Worm (Caenorhabditis elegans): ENCODE results near the gene ZK488.5.

ZK488.5 gene

ce11 chrV:587818-588217 is 5.2 kb upstream of the ZK488.5 start, which contains the start of gene K06H6.1:
TSS of gene K06H6.1 (plus strand) at chrV:588118.
- TF ChIP-seq tbx-37 (GFP tag; conservative IDR thresholded peaks at IDR 0.05) (no peak), sea-1 (GFP tag; conservative IDR thresholded peaks at IDR 0.05) (no peak), ama-1 (optimal IDR thresholded peaks at IDR 0.05) (no peak), tbx-11 (GFP tag; IDR thresholded peaks at IDR 0.05) (no peak), hmg-4 (GFP tag; optimal IDR thresholded peaks at IDR 0.05) (no peak), pes-1 (GFP tag; IDR thresholded peaks at IDR 0.05) (no peak), B0310.2 (tag; optimal IDR thresholded peaks at IDR 0.05) (no peak), ceh-13 (GFP tag; optimal IDR thresholded peaks at IDR 0.05) (no peak), ceh-36 (tag; optimal IDR thresholded peaks at IDR 0.05) (no peak), ets-7 (tag; optimal IDR thresholded peaks at IDR 0.05) (no peak), tra-4 (tag; optimal IDR thresholded peaks at IDR 0.05) (no peak), hmbx-1 (tag; optimal IDR thresholded peaks at IDR 0.05) (no peak), F13C5.2 (tag; optimal IDR thresholded peaks at IDR 0.05) (no peak), hnd-1 (tag; optimal IDR thresholded peaks at IDR 0.05) (no peak), aly-1 (tag; optimal IDR thresholded peaks at IDR 0.05) (no peak), flt-1 (GFP tag; IDR thresholded peaks at IDR 0.05) (no peak)

- TF ChIP-seq hnd-1 (tag; optimal IDR thresholded peaks at IDR 0.05) (no peak), flt-1 (GFP tag; IDR thresholded peaks at IDR 0.05) (no peak), scrt-1 (GFP tag; IDR thresholded peaks at IDR 0.05) (no peak), tbx-11 (GFP tag; IDR thresholded peaks at IDR 0.05) (no peak), B0310.2 (tag; optimal IDR thresholded peaks at IDR 0.05) (no peak), aly-1 (tag; optimal IDR thresholded peaks at IDR 0.05) (no peak), sea-1 (GFP tag; conservative IDR thresholded peaks at IDR 0.05) (no peak), tbx-37 (GFP tag; conservative IDR thresholded peaks at IDR 0.05) (no peak), ceh-36 (tag; optimal IDR thresholded peaks at IDR 0.05) (no peak), F13C5.2 (tag; optimal IDR thresholded peaks at IDR 0.05) (no peak), ama-1 (optimal IDR thresholded peaks at IDR 0.05) (no peak), hmbx-1 (tag; optimal IDR thresholded peaks at IDR 0.05) (no peak), hmg-4 (GFP tag; optimal IDR thresholded peaks at IDR 0.05) (no peak), pes-1 (GFP tag; IDR thresholded peaks at IDR 0.05) (no peak), tra-4 (tag; optimal IDR thresholded peaks at IDR 0.05) (no peak), ets-7 (tag; optimal IDR thresholded peaks at IDR 0.05) (no peak), ceh-13 (GFP tag; optimal IDR thresholded peaks at IDR 0.05) (no peak)
These were observed 2.9 kb upstream of the ZK488.5 start, which contains the start of gene ZK488.6 for ce11 chrV:590182-590581. TSS of gene ZK488.6 (plus strand) at chrV:590482.

- TF ChIP-seq B0310.2 (tag; optimal IDR thresholded peaks at IDR 0.05) (no peak), hmbx-1 (tag; optimal IDR thresholded peaks at IDR 0.05) (no peak), F13C5.2 (tag; optimal IDR thresholded peaks at IDR 0.05) (no peak), ceh-13 (GFP tag; optimal IDR thresholded peaks at IDR 0.05) (no peak), scrt-1 (GFP tag; IDR thresholded peaks at IDR 0.05) (no peak), sea-1 (GFP tag; conservative IDR thresholded peaks at IDR 0.05) (no peak), pes-1 (GFP tag; IDR thresholded peaks at IDR 0.05) (no peak), tbx-37 (GFP tag; conservative IDR thresholded peaks at IDR 0.05) (no peak), tra-4 (tag; optimal IDR thresholded peaks at IDR 0.05) (no peak), ceh-36 (tag; optimal IDR thresholded peaks at IDR 0.05) (no peak), flt-1 (GFP tag; IDR thresholded peaks at IDR 0.05) (no peak), ama-1 (optimal IDR thresholded peaks at IDR 0.05) (no peak), ets-7 (tag; optimal IDR thresholded peaks at IDR 0.05) (no peak), hmg-4 (GFP tag; optimal IDR thresholded peaks at IDR 0.05) (no peak), aly-1 (tag; optimal IDR thresholded peaks at IDR 0.05) (no peak), tbx-11 (GFP tag; IDR thresholded peaks at IDR 0.05) (no peak), hnd-1 (tag; optimal IDR thresholded peaks at IDR 0.05) (no peak)
These were observed 3.9 kb downstream of the ZK488.5 start for ce11 chrV:596923-597322.

ce11 chrV:597823-598222 is 4.8 kb downstream of the ZK488.5 start:
- TF ChIP-seq ceh-13 (GFP tag; optimal IDR thresholded peaks at IDR 0.05) (no peak), hmbx-1 (tag; optimal IDR thresholded peaks at IDR 0.05) (no peak), pes-1 (GFP tag; IDR thresholded peaks at IDR 0.05) (no peak), tra-4 (tag; optimal IDR thresholded peaks at IDR 0.05) (no peak)

ce11 chrV:598626-599025 is 5.6 kb downstream of the ZK488.5 start:
- no peak for TF ChIP-seq ama-1 (optimal IDR thresholded peaks at IDR 0.05)
- no peak for TF ChIP-seq ets-7 (tag; optimal IDR thresholded peaks at IDR 0.05)
- TF ChIP-seq hnd-1 (tag; optimal IDR thresholded peaks at IDR 0.05): no peak
- no peak for TF ChIP-seq pes-1 (GFP tag; IDR thresholded peaks at IDR 0.05)
- TF ChIP-seq aly-1 (tag; optimal IDR thresholded peaks at IDR 0.05): no peak
- no peak for TF ChIP-seq hmbx-1 (tag; optimal IDR thresholded peaks at IDR 0.05)
- no peak for TF ChIP-seq sea-1 (GFP tag; conservative IDR thresholded peaks at IDR 0.05)
- no peak for TF ChIP-seq tbx-11 (GFP tag; IDR thresholded peaks at IDR 0.05)
- TF ChIP-seq hmg-4 (GFP tag; optimal IDR thresholded peaks at IDR 0.05): no peak
- TF ChIP-seq scrt-1 (GFP tag; IDR thresholded peaks at IDR 0.05): no peak
- TF ChIP-seq tra-4 (tag; optimal IDR thresholded peaks at IDR 0.05): no peak
- no peak for TF ChIP-seq B0310.2 (tag; optimal IDR thresholded peaks at IDR 0.05)
- no peak for TF ChIP-seq ceh-36 (tag; optimal IDR thresholded peaks at IDR 0.05)
- no peak for TF ChIP-seq tbx-37 (GFP tag; conservative IDR thresholded peaks at IDR 0.05)
- no peak for TF ChIP-seq F13C5.2 (tag; optimal IDR thresholded peaks at IDR 0.05)

ce11 chrV:599783-600182 is 6.7 kb downstream of the ZK488.5 start:
- TF ChIP-seq aly-1 (tag; optimal IDR thresholded peaks at IDR 0.05) (no peak), ama-1 (optimal IDR thresholded peaks at IDR 0.05) (no peak), tbx-37 (GFP tag; conservative IDR thresholded peaks at IDR 0.05) (no peak), F13C5.2 (tag; optimal IDR thresholded peaks at IDR 0.05) (no peak), tbx-11 (GFP tag; IDR thresholded peaks at IDR 0.05) (no peak), sea-1 (GFP tag; conservative IDR thresholded peaks at IDR 0.05) (no peak), ets-7 (tag; optimal IDR thresholded peaks at IDR 0.05) (no peak), pes-1 (GFP tag; IDR thresholded peaks at IDR 0.05) (no peak), ceh-13 (GFP tag; optimal IDR thresholded peaks at IDR 0.05) (no peak), flt-1 (GFP tag; IDR thresholded peaks at IDR 0.05) (no peak), ceh-36 (tag; optimal IDR thresholded peaks at IDR 0.05) (no peak), hmg-4 (GFP tag; optimal IDR thresholded peaks at IDR 0.05) (no peak), hnd-1 (tag; optimal IDR thresholded peaks at IDR 0.05) (no peak)

ce11 chrV:600231-600630 is 7.2 kb downstream of the ZK488.5 start, which contains the start of gene nhr-251:
TSS of gene nhr-251 (plus strand) at chrV:600531.
- TF ChIP-seq hmbx-1 (tag; optimal IDR thresholded peaks at IDR 0.05): no peak
- TF ChIP-seq scrt-1 (GFP tag; IDR thresholded peaks at IDR 0.05): no peak
- TF ChIP-seq tbx-37 (GFP tag; conservative IDR thresholded peaks at IDR 0.05): no peak
- no peak for TF ChIP-seq hnd-1 (tag; optimal IDR thresholded peaks at IDR 0.05)
- no peak for TF ChIP-seq pes-1 (GFP tag; IDR thresholded peaks at IDR 0.05)

Measured in whole organism, early embryonic.